Worm (Caenorhabditis elegans) whole organism, L1 larva: ENCODE results near the gene cest-12.

Experiments used
- C04F5.9 ChIP-seq: sonication (generic microtip); optimal IDR thresholded peaks from 2 replicates; lab custom pipeline; 2016; ENCODE audit warnings: missing genetic modification characterization, missing compliant biosample characterization
- C16A3.4 ChIP-seq: fragments of 150-350 bp; optimal IDR thresholded peaks from 2 replicates; lab custom pipeline; 2014; ENCODE audit warnings: missing biosample characterization, missing genetic modification characterization
- C34B4.2 ChIP-seq: sonication (generic microtip); optimal IDR thresholded peaks from 2 replicates; lab custom pipeline; 2017; ENCODE audit warnings: mild to moderate bottlenecking, missing genetic modification characterization, missing compliant biosample characterization
- Y116A8C.19 ChIP-seq: sonication (generic microtip); optimal IDR thresholded peaks from 2 replicates; lab custom pipeline; 2016; ENCODE audit warnings: missing compliant biosample characterization, missing genetic modification characterization, borderline replicate concordance
- blmp-1 ChIP-seq: fragments of 150-350 bp; optimal IDR thresholded peaks from 2 replicates; lab custom pipeline; 2014; ENCODE audit warnings: missing biosample characterization, missing genetic modification characterization
- ceh-63 ChIP-seq: fragments of 200-800 bp; sonication (Bioruptor generic); optimal IDR thresholded peaks from 2 replicates; lab custom pipeline; 2018; ENCODE audit warnings: mild to moderate bottlenecking, missing genetic modification characterization, missing compliant biosample characterization
- ceh-82 ChIP-seq, 3 experiments: fragments of 150-350 bp in 1 of 3; sonication (generic microtip) in 2 of 3; optimal IDR thresholded peaks; 2 replicates each; lab custom pipeline; 2014 to 2017; ENCODE audit warnings: missing biosample characterization in 3 of 3, missing genetic modification characterization in 3 of 3
- ceh-88 ChIP-seq: fragments of 200-800 bp; sonication (Bioruptor generic); IDR thresholded peaks from 2 replicates; pipeline ENCODE4 v1.3.6; 2022; ENCODE audit warnings: missing genetic modification characterization, missing compliant biosample characterization
- ces-1 ChIP-seq: fragments of 150-350 bp; optimal IDR thresholded peaks from 2 replicates; lab custom pipeline; 2014; ENCODE audit warnings: missing biosample characterization, missing genetic modification reagents, missing genetic modification characterization
- dpl-1 ChIP-seq, 3 experiments: fragments of 150-350 bp in 2 of 3; sonication (generic microtip) in 1 of 3; optimal IDR thresholded peaks; 2 replicates each; lab custom pipeline; 2014 to 2017; ENCODE audit warnings: missing biosample characterization in 3 of 3, missing genetic modification characterization in 3 of 3, missing genetic modification reagents in 3 of 3
- dsc-1 ChIP-seq: sonication (generic microtip); optimal IDR thresholded peaks from 2 replicates; lab custom pipeline; 2016; ENCODE audit warnings: mild to moderate bottlenecking, missing genetic modification characterization, missing compliant biosample characterization
- efl-1 ChIP-seq, 4 experiments: fragments of 150-350 bp; optimal IDR thresholded peaks in 3 of 4; peaks in 1 of 4; 1 replicate in 1 of 4; 2 replicates in 3 of 4; lab custom pipeline; 2014; ENCODE audit warnings: missing biosample characterization in 2 of 4, missing genetic modification characterization in 2 of 4, missing genetic modification reagents in 2 of 4
- egl-13 ChIP-seq: sonication (generic microtip); optimal IDR thresholded peaks from 2 replicates; lab custom pipeline; 2016; ENCODE audit warnings: missing genotype, missing genetic modification reagents, missing genetic modification characterization, missing compliant biosample characterization
- egl-27 ChIP-seq, 2 experiments: fragments of 150-350 bp in 1 of 2; sonication (generic microtip); optimal IDR thresholded peaks; 3 replicates each; lab custom pipeline; 2017 to 2018; ENCODE audit warnings: missing biosample characterization in 2 of 2, missing genetic modification characterization in 2 of 2, missing genetic modification reagents in 2 of 2
- elt-2 ChIP-seq: sonication (generic microtip); optimal IDR thresholded peaks from 2 replicates; lab custom pipeline; 2016; ENCODE audit warnings: missing genetic modification characterization, mild to moderate bottlenecking, inconsistent platforms, missing compliant biosample characterization, missing genetic modification reagents
- elt-3 ChIP-seq, 6 experiments: fragments of 150-350 bp in 1 of 6; sonication (generic microtip); optimal IDR thresholded peaks; 2 replicates each; lab custom pipeline; 2017 to 2018; ENCODE audit warnings: missing biosample characterization in 6 of 6, missing genetic modification characterization in 6 of 6, inconsistent platforms in 1 of 6
- ets-5 ChIP-seq: fragments of 200-800 bp; sonication (Bioruptor generic); IDR thresholded peaks from 2 replicates; pipeline ENCODE4 v1.3.6; 2022; ENCODE audit warnings: missing genetic modification characterization, missing compliant biosample characterization
- fkh-8 ChIP-seq: sonication (generic microtip); optimal IDR thresholded peaks from 2 replicates; lab custom pipeline; 2016; ENCODE audit warnings: mild to moderate bottlenecking, missing genetic modification characterization, missing compliant biosample characterization
- hlh-17 ChIP-seq: fragments of 200-800 bp; sonication (Bioruptor generic); optimal IDR thresholded peaks from 2 replicates; lab custom pipeline; 2018; ENCODE audit warnings: missing genetic modification characterization, mild to moderate bottlenecking, missing compliant biosample characterization, moderate library complexity, borderline replicate concordance
- hlh-4 ChIP-seq: sonication (generic microtip); optimal IDR thresholded peaks from 2 replicates; lab custom pipeline; 2016; ENCODE audit warnings: mild to moderate bottlenecking, missing genetic modification characterization, missing compliant biosample characterization
- irx-1 ChIP-seq: sonication (generic microtip); optimal IDR thresholded peaks from 2 replicates; lab custom pipeline; 2016; ENCODE audit warnings: missing genetic modification characterization, missing compliant biosample characterization
- lin-14 ChIP-seq: fragments of 200-800 bp; sonication (Bioruptor generic); optimal IDR thresholded peaks from 2 replicates; lab custom pipeline; 2018; ENCODE audit warnings: mild to moderate bottlenecking, missing genetic modification characterization, moderate library complexity, missing compliant biosample characterization
- lin-15B ChIP-seq: fragments of 150-350 bp; sonication (generic microtip); optimal IDR thresholded peaks from 3 replicates; lab custom pipeline; 2014; ENCODE audit warnings: missing biosample characterization, missing genetic modification characterization
- lin-35 ChIP-seq, 2 experiments: fragments of 150-350 bp; optimal IDR thresholded peaks; 2 replicates each; lab custom pipeline; 2014; ENCODE audit warnings: missing biosample characterization in 2 of 2, missing genetic modification characterization in 2 of 2, missing genetic modification reagents in 2 of 2
- lir-3 ChIP-seq: sonication (generic microtip); optimal IDR thresholded peaks from 2 replicates; lab custom pipeline; 2016; ENCODE audit warnings: mild to moderate bottlenecking, missing genetic modification characterization, moderate library complexity, missing compliant biosample characterization; ENCODE audit not compliant: poor library complexity
- mep-1 ChIP-seq: fragments of 150-350 bp; optimal IDR thresholded peaks from 2 replicates; lab custom pipeline; 2014; ENCODE audit warnings: missing biosample characterization, missing genetic modification characterization
- nhr-20 ChIP-seq: sonication (generic microtip); optimal IDR thresholded peaks from 2 replicates; lab custom pipeline; 2016; ENCODE audit warnings: mild to moderate bottlenecking, missing genetic modification characterization, missing compliant biosample characterization
- nhr-237 ChIP-seq: fragments of 150-350 bp; optimal IDR thresholded peaks from 2 replicates; lab custom pipeline; 2014; ENCODE audit warnings: missing biosample characterization, missing genetic modification characterization
- nhr-71 ChIP-seq: sonication (generic microtip); optimal IDR thresholded peaks from 2 replicates; lab custom pipeline; 2016; ENCODE audit warnings: mild to moderate bottlenecking, missing genetic modification characterization, moderate library complexity, missing compliant biosample characterization
- pag-3 ChIP-seq: sonication (generic microtip); optimal IDR thresholded peaks from 2 replicates; lab custom pipeline; 2017; ENCODE audit warnings: missing genetic modification characterization, mild to moderate bottlenecking, missing compliant biosample characterization, antibody characterized with exemption, borderline replicate concordance; ENCODE audit not compliant: insufficient read depth
- pqm-1 ChIP-seq: sonication (generic microtip); optimal IDR thresholded peaks from 3 replicates; lab custom pipeline; 2017; ENCODE audit warnings: missing biosample characterization, missing genetic modification characterization
- skn-1 ChIP-seq: fragments of 150-350 bp; optimal IDR thresholded peaks from 2 replicates; lab custom pipeline; 2014; ENCODE audit warnings: missing biosample characterization, missing genetic modification characterization
- snpc-4 ChIP-seq: fragments of 150-350 bp; optimal IDR thresholded peaks from 2 replicates; lab custom pipeline; 2014; ENCODE audit warnings: missing biosample characterization, missing genetic modification characterization
- sptf-1 ChIP-seq: fragments of 150-350 bp; optimal IDR thresholded peaks from 2 replicates; lab custom pipeline; 2014; ENCODE audit warnings: missing biosample characterization, missing genetic modification characterization
- tbx-2 ChIP-seq: sonication (generic microtip); optimal IDR thresholded peaks from 2 replicates; lab custom pipeline; 2016; ENCODE audit warnings: missing genetic modification characterization, missing compliant biosample characterization
- unc-130 ChIP-seq: fragments of 150-350 bp; optimal IDR thresholded peaks from 2 replicates; lab custom pipeline; 2017; ENCODE audit warnings: missing biosample characterization, missing genetic modification characterization, inconsistent platforms
- unc-62 ChIP-seq: fragments of 150-350 bp; optimal IDR thresholded peaks from 2 replicates; lab custom pipeline; 2014; ENCODE audit warnings: missing biosample characterization, missing genetic modification reagents, missing genetic modification characterization
- unc-86 ChIP-seq: sonication (generic microtip); optimal IDR thresholded peaks from 2 replicates; lab custom pipeline; 2016; ENCODE audit warnings: missing genetic modification characterization, missing compliant biosample characterization
- unc-98 ChIP-seq: fragments of 200-800 bp; sonication (Bioruptor generic); IDR thresholded peaks from 2 replicates; pipeline ENCODE4 v1.3.6; 2022; ENCODE audit warnings: missing genetic modification characterization, missing compliant biosample characterization
- ztf-4 ChIP-seq: fragments of 150-350 bp; optimal IDR thresholded peaks from 2 replicates; lab custom pipeline; 2014; ENCODE audit warnings: missing biosample characterization, missing genetic modification characterization

The cest-12 gene

DNA sequence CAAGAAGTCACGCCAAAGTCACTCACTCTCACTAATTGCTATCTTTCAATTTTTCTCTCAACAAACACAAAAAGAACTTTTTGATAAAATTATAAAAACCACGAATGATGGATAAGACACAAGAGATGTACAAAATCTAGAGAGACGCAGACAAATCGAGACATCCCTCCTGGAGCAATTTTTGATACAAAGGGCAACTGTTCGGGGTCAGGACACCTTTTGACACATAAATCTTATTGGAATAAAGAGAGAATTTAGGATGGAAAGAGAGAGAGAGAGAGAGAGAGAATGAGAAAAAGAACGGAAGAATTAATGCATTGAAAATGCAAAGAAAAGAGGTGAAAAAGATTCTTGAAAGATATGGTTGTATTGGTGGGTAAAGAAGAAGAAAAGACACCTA, 29.8 kb upstream of the cest-12 start (continued):
- TF ChIP-seq unc-86 (tag; lab: Kevin White, UChicago) = no peak
- no peak for TF ChIP-seq egl-27 (tag; optimal IDR thresholded peaks at IDR 0.05; lab: Kevin White, UChicago)
- TF ChIP-seq unc-130 (tag; lab: Kevin White, UChicago) = no peak
- no peak for TF ChIP-seq C16A3.4 (tag; lab: Kevin White, UChicago)

DNA sequence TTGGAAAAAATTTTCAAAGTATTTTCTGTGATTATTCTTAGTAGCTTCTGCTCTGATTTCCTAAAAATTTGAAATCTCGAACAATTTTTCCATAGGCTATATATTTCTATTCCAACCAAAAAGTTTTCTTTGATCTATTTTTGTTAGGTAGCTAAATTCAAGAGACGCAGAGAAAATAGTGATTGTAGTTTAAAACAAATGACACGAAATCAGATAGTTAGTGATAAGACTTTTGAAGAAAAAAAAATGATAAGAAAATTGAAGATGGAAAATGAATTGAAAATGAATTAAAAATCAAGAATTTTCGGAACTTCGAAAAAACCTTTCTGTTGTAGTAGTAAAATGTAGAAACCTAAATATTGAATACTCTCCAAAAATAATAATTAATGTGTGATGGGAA, 28.2 kb upstream of the cest-12 start:
- TF ChIP-seq C34B4.2 (tag; lab: Kevin White, UChicago) (no peak), ces-1 (no peak), unc-130 (tag; lab: Kevin White, UChicago) (no peak), elt-3 (tag; optimal IDR thresholded peaks at IDR 0.05; lab: Kevin White, UChicago) (peak in 2 of 6 experiments; percentile 1 to 44), lin-35 (GFP tag; optimal IDR thresholded peaks at IDR 0.05; lab: Kevin White, UChicago) (peak in 1 of 2 experiments; percentile 6), sptf-1 (tag; lab: Kevin White, UChicago) (no peak), dsc-1 (tag; lab: Kevin White, UChicago) (no peak), hlh-17 (GFP tag; lab: Kevin White, UChicago) (no peak), elt-2 (tag; lab: Kevin White, UChicago) (peak; percentile 44), skn-1 (no peak), ceh-82 (tag; optimal IDR thresholded peaks at IDR 0.05; lab: Kevin White, UChicago) (no peak), ceh-88 (GFP tag; lab: Robert Waterston, UW) (no peak), nhr-20 (tag; lab: Kevin White, UChicago) (no peak), dpl-1 (GFP tag; optimal IDR thresholded peaks at IDR 0.05; lab: Kevin White, UChicago) (no peak), C16A3.4 (tag; lab: Kevin White, UChicago) (no peak), egl-13 (tag; lab: Kevin White, UChicago) (no peak), nhr-237 (tag; lab: Kevin White, UChicago) (no peak), ceh-63 (GFP tag; lab: Kevin White, UChicago) (no peak), unc-62 (GFP tag; lab: Kevin White, UChicago) (no peak), egl-27 (tag; optimal IDR thresholded peaks at IDR 0.05; lab: Kevin White, UChicago) (no peak), fkh-8 (tag; lab: Kevin White, UChicago) (no peak), unc-98 (GFP tag; lab: Robert Waterston, UW) (no peak)

- TF ChIP-seq lin-35 (GFP tag; optimal IDR thresholded peaks at IDR 0.05; lab: Kevin White, UChicago) (no peak), ets-5 (GFP tag; lab: Robert Waterston, UW) (no peak), nhr-237 (tag; lab: Kevin White, UChicago) (no peak), pag-3 (tag; lab: Kevin White, UChicago) (no peak), blmp-1 (tag; lab: Kevin White, UChicago) (peak; percentile 19), ztf-4 (tag; lab: Kevin White, UChicago) (no peak), sptf-1 (tag; lab: Kevin White, UChicago) (no peak)
Measured at ce11 chrIII:12133121-12133520, 25.8 kb upstream of the cest-12 start.

DNA sequence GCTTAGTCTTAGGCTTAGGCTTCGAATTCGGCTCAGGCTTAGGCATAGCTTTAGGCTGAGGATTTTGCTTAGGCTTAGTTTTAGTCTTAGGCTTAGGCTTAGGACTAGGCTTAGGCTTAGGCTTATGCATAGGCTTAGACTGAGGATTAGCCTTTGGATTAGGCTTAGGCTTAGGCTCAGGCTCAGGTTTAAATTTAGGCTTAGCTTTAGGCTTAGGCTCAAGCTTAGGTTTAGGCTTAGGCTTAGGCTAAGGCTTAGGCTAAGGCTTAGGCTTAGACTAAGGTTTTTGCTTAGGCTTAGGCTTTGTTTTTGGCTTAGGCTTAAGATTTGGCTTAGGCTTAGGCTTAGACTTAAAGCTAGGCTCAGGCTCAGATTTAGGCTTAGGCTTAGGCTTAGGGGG, 24.4 kb upstream of the cest-12 start:
- TF ChIP-seq lir-3 (tag; lab: Kevin White, UChicago) = no peak
- TF ChIP-seq mep-1 (tag; lab: Kevin White, UChicago) = no peak
- no peak for TF ChIP-seq lin-14 (GFP tag; lab: Kevin White, UChicago)
- no peak for TF ChIP-seq efl-1 (optimal IDR thresholded peaks at IDR 0.05; lab: Kevin White, UChicago)
- peak in 1 of 2 experiments; percentile 38 for TF ChIP-seq efl-1 (GFP tag; optimal IDR thresholded peaks at IDR 0.05 in 1 of 2; lab: Kevin White, UChicago)
- TF ChIP-seq lin-15B (tag; lab: Kevin White, UChicago) = no peak

DNA sequence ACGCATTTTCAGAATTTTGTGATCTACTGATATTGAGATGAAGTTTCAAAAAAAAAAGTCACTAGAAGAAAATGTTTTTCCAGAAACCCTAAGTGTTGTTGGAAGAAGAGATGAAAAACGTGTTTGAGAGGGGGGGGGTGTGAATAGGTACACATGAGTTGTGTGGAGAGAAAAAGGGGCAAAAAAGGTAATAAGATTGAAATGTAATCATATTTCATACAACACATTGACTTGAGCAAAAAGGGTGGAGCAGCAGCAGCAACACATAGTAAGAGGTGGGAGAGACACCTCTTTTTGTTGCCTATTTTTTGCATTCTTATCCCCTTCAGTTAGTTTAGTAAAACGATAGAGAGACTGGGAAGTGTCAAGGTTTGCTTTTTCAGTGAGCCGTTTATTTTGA, 23.4 kb upstream of the cest-12 start:
- no peak for TF ChIP-seq unc-62 (GFP tag; lab: Kevin White, UChicago)
- no peak for TF ChIP-seq Y116A8C.19 (tag; lab: Kevin White, UChicago)
- no peak for TF ChIP-seq C04F5.9 (tag; lab: Kevin White, UChicago)
- TF ChIP-seq blmp-1 (tag; lab: Kevin White, UChicago) = no peak
- TF ChIP-seq irx-1 (tag; lab: Kevin White, UChicago) = no peak
- no peak for TF ChIP-seq pqm-1 (tag; lab: Kevin White, UChicago)
- no peak for TF ChIP-seq egl-27 (tag; optimal IDR thresholded peaks at IDR 0.05; lab: Kevin White, UChicago)
- no peak for TF ChIP-seq tbx-2
- TF ChIP-seq hlh-17 (GFP tag; lab: Kevin White, UChicago) = no peak
- TF ChIP-seq snpc-4 (tag; lab: Kevin White, UChicago) = no peak
- TF ChIP-seq hlh-4 (tag; lab: Kevin White, UChicago) = no peak
- TF ChIP-seq efl-1 (optimal IDR thresholded peaks at IDR 0.05; lab: Kevin White, UChicago) = no peak
- no peak for TF ChIP-seq efl-1 (GFP tag; optimal IDR thresholded peaks at IDR 0.05 in 1 of 2; lab: Kevin White, UChicago)
- no peak for TF ChIP-seq nhr-71 (tag; lab: Kevin White, UChicago)
